Worm (Caenorhabditis elegans): ENCODE results near the gene C55A1.4.
"Not testable (repeated sequence)": the region's sequence is repeated elsewhere in the genome, so short reads cannot be mapped to it uniquely, and the experiment has no call there.

The C55A1.4 gene

DNA sequence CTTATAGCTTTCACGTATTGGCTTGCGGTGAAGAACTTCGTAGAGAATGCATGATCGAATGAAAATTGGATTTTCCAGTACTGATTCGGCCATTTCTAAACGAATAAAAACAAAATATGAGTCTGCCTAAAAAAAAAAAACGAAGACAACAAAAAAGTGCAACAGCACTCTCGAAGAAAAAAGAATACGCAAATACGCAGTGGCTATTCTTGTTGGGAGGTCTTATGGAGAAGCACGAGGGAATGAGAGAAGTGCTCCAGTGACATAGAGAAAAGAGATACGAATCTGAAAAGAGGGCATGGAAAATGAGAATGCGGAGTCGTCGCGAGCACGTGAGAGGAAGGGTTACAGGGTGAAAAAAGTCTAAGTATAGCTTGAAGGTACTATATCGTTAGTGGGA is 40.8 kb downstream of the C55A1.4 start, which contains the start of gene fbxa-152:
Gene fbxa-152, minus strand, starts transcription at position 101 of the 400 bp plus-strand sequence.
- TF ChIP-seq pag-3 (tag; optimal IDR thresholded peaks at IDR 0.05; ENCODE audit: borderline replicate concordance) (no peak), npax-4 (tag; optimal IDR thresholded peaks at IDR 0.05) (no peak), che-1 (tag; optimal IDR thresholded peaks at IDR 0.05) (no peak), dmd-4 (tag; optimal IDR thresholded peaks at IDR 0.05; ENCODE audit: borderline replicate concordance) (no peak), T23F11.4 (GFP tag; optimal IDR thresholded peaks at IDR 0.05) (no peak), zip-5 (tag; optimal IDR thresholded peaks at IDR 0.05) (no peak), pax-1 (tag; optimal IDR thresholded peaks at IDR 0.05) (no peak), eyg-1 (tag; optimal IDR thresholded peaks at IDR 0.05) (no peak), ceh-18 (tag; optimal IDR thresholded peaks at IDR 0.05) (no peak), lin-11 (tag; optimal IDR thresholded peaks at IDR 0.05) (no peak), fkh-6 (tag; optimal IDR thresholded peaks at IDR 0.05) (no peak)

DNA sequence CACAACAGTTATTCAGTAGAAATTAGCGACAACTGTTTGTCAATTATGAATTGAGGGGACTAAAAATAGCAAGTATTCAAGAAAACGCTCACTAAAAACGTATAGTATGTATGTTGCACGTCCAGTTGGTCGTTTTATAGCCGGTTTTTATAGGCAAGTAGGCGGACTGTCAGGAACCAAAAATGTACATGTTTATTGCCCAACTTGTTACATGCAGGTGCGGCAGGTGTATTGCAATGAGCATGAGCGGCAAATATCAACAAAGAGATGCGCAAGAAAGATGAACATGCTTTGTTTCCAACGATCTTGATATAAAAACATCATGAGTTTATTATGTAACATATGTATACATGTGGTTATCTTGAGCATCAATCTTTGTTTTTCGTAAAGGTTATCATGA is 43.3 kb downstream of the C55A1.4 start, which contains the start of gene B0391.14:
Gene B0391.14, minus strand, starts transcription at position 101 of the 400 bp plus-strand sequence.
- not testable (repeated sequence) for TF ChIP-seq dve-1, ceh-22, ztf-16 (tag; optimal IDR thresholded peaks at IDR 0.05)

DNA sequence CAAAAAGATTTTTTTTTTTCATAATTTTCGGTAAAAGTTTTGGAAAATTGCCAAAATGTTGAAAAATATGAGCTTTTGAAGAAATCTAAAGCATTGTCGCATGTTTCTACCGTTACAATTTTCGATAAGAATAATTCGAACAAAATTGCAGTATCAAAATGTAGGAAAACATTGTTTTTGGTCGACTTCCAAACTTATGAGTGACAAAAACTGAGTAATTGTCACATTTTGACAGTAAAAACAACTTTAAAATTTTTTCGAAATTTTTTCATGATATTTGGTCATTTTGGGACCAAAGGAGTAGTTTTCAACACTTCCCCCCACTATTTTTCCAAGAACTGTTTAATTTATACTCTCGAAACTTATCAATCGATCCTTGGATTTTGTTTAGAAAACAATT is 48.5 kb downstream of the C55A1.4 start, which contains the start of gene fbxa-139:
Gene fbxa-139, minus strand, starts transcription at position 101 of the 400 bp plus-strand sequence.
- TF ChIP-seq ceh-48 (tag; optimal IDR thresholded peaks at IDR 0.05) (no peak), hlh-6 (tag; optimal IDR thresholded peaks at IDR 0.05) (no peak), ceh-34 (tag; optimal IDR thresholded peaks at IDR 0.05) (no peak), fkh-10 (GFP tag; optimal IDR thresholded peaks at IDR 0.05) (no peak)
